Worm (Caenorhabditis elegans) whole organism, L1 larva: ENCODE measurements around the gene C34B4.2.

Source experiments
- blmp-1 ChIP-seq: fragments of 150-350 bp; optimal IDR thresholded peaks from 2 replicates; lab custom pipeline; 2014; ENCODE audit warnings: missing biosample characterization, missing genetic modification characterization
- egl-27 ChIP-seq, 2 experiments: fragments of 150-350 bp in 1 of 2; sonication (generic microtip); optimal IDR thresholded peaks; 3 replicates each; lab custom pipeline; 2017 to 2018; ENCODE audit warnings: missing biosample characterization in 2 of 2, missing genetic modification characterization in 2 of 2, missing genetic modification reagents in 2 of 2
- elt-3 ChIP-seq, 6 experiments: fragments of 150-350 bp in 1 of 6; sonication (generic microtip); optimal IDR thresholded peaks; 2 replicates each; lab custom pipeline; 2017 to 2018; ENCODE audit warnings: missing biosample characterization in 6 of 6, missing genetic modification characterization in 6 of 6, inconsistent platforms in 1 of 6
- fkh-8 ChIP-seq: sonication (generic microtip); optimal IDR thresholded peaks from 2 replicates; lab custom pipeline; 2016; ENCODE audit warnings: mild to moderate bottlenecking, missing genetic modification characterization, missing compliant biosample characterization
- lir-3 ChIP-seq: sonication (generic microtip); optimal IDR thresholded peaks from 2 replicates; lab custom pipeline; 2016; ENCODE audit warnings: mild to moderate bottlenecking, missing genetic modification characterization, moderate library complexity, missing compliant biosample characterization; ENCODE audit not compliant: poor library complexity
- mdl-1 ChIP-seq, 2 experiments: fragments of 150-350 bp; optimal IDR thresholded peaks; 2 replicates each; lab custom pipeline; 2014 to 2017; ENCODE audit warnings: missing biosample characterization in 2 of 2, missing genetic modification characterization in 2 of 2, inconsistent platforms in 1 of 2
- pag-3 ChIP-seq: sonication (generic microtip); optimal IDR thresholded peaks from 2 replicates; lab custom pipeline; 2017; ENCODE audit warnings: missing genetic modification characterization, mild to moderate bottlenecking, missing compliant biosample characterization, antibody characterized with exemption, borderline replicate concordance; ENCODE audit not compliant: insufficient read depth
- skn-1 ChIP-seq: fragments of 150-350 bp; optimal IDR thresholded peaks from 2 replicates; lab custom pipeline; 2014; ENCODE audit warnings: missing biosample characterization, missing genetic modification characterization
- unc-62 ChIP-seq: fragments of 150-350 bp; optimal IDR thresholded peaks from 2 replicates; lab custom pipeline; 2014; ENCODE audit warnings: missing biosample characterization, missing genetic modification reagents, missing genetic modification characterization
- zip-4 ChIP-seq: fragments of 200-800 bp; sonication (Bioruptor generic); optimal IDR thresholded peaks from 2 replicates; lab custom pipeline; 2018; ENCODE audit warnings: mild to moderate bottlenecking, missing genetic modification characterization, moderate library complexity, missing compliant biosample characterization
- ztf-4 ChIP-seq: fragments of 150-350 bp; optimal IDR thresholded peaks from 2 replicates; lab custom pipeline; 2014; ENCODE audit warnings: missing biosample characterization, missing genetic modification characterization

DNA sequence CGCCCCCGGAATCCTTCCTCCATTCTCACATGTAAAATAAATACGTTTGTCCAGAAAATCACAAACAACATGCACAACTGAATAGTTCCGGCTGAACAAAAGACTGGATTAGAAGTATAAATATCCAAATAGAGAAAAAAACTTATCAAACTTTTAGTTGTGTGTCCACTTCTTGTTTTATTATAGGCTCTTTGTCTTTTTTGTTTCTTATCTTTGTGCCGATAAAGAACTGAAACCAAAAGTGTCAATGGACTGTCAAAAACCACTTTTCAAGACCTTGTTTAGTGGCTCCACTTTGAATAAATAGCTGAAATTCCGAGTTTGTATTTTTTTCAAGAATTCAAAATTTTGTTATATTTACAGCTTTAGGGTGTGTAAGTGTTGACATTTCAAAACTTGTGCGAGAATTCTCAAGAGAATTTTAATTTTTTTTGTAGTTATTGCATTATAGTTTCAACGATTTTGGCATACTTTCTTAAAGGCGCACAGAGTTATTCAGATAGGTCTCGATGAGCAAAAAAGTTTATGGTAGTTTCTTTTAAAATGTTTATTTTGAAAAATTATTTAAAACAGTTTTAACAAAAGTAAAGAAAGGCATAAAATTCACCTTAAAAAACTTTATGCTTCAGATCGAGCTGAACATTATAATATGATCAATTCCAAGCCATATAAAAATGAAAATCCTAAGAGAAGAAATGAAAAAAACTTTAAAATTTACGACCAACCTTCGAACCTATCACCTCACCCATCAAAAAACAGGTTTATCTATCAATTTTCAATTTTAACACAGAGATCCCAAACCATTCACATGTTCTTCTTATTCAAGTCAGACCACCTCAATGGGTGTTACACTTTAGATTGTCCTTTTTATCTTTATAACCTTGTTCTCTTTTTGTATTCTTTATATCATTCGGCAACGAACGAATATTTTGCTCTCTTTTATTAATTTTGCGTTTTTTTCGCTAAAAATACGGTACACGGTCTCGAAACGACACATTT lies 36.4 kb upstream of the C34B4.2 start:
- TF ChIP-seq lir-3 (tag; lab: Kevin White, UChicago), result no peak
- TF ChIP-seq pag-3, result no peak
- no peak for TF ChIP-seq egl-27 (tag; optimal IDR thresholded peaks at IDR 0.05; lab: Kevin White, UChicago)
- peak; percentile 24 for TF ChIP-seq blmp-1 (tag; lab: Kevin White, UChicago)
- no peak for TF ChIP-seq mdl-1 (tag; optimal IDR thresholded peaks at IDR 0.05; lab: Kevin White, UChicago)
- TF ChIP-seq unc-62 (GFP tag; lab: Kevin White, UChicago), result no peak
- TF ChIP-seq fkh-8 (tag; lab: Kevin White, UChicago), result no peak
- TF ChIP-seq zip-4, result no peak
- no peak for TF ChIP-seq skn-1 (tag; lab: Kevin White, UChicago)
- peak in 2 of 6 experiments; percentile 30 to 43 for TF ChIP-seq elt-3 (tag; optimal IDR thresholded peaks at IDR 0.05; lab: Kevin White, UChicago)
- TF ChIP-seq ztf-4 (tag; lab: Kevin White, UChicago), result no peak
